Fruit fly (Drosophila melanogaster) whole organism, wandering third instar larva: ENCODE results near the gene cv-c.
A peak's percentile ranks its signal among the peaks of the same experiment; 100 is the strongest.

Source experiments
- CrebA ChIP-seq: fragments of 200-800 bp; sonication (Bioruptor generic); optimal IDR thresholded peaks from 2 replicates; lab custom pipeline; 2016; ENCODE audit warnings: missing biosample characterization, mild to moderate bottlenecking, missing genetic modification characterization, borderline replicate concordance
- Dfd ChIP-seq: fragments of >200 bp; optimal IDR thresholded peaks from 2 replicates; lab custom pipeline; 2017; ENCODE audit warnings: missing biosample characterization, missing genetic modification characterization
- GATAd ChIP-seq: sonication (Bioruptor generic); optimal IDR thresholded peaks from 2 replicates; lab custom pipeline; 2016; ENCODE audit warnings: missing biosample characterization, missing genetic modification characterization
- HLH106 ChIP-seq: fragments of 200-800 bp; optimal IDR thresholded peaks from 3 replicates; lab custom pipeline; 2019; ENCODE audit warnings: missing biosample characterization, mild to moderate bottlenecking, missing genetic modification characterization, moderate library complexity
- Hr78 ChIP-seq: fragments of >200 bp; optimal IDR thresholded peaks from 2 replicates; lab custom pipeline; 2017; ENCODE audit warnings: missing biosample characterization, missing genetic modification characterization
- Hr83 ChIP-seq: fragments of 200-300 bp; sonication (Bioruptor generic); optimal IDR thresholded peaks from 2 replicates; lab custom pipeline; 2016; ENCODE audit warnings: missing biosample characterization, mild to moderate bottlenecking, missing genetic modification characterization, moderate library complexity; ENCODE audit not compliant: poor library complexity, severe bottlenecking
- Myc ChIP-seq: fragments of >200 bp; optimal IDR thresholded peaks from 2 replicates; lab custom pipeline; 2017
- br ChIP-seq: fragments of 200-800 bp; sonication (Bioruptor generic); optimal IDR thresholded peaks from 2 replicates; lab custom pipeline; 2016; ENCODE audit warnings: missing biosample characterization, missing genetic modification characterization
- dl ChIP-seq, 2 experiments: fragments of 175-275, 200-275 bp in 1 of 2; fragments of 200-275 bp in 1 of 2; sonication (Bioruptor generic); optimal IDR thresholded peaks; lab custom pipeline; 2018; ENCODE audit warnings: mild to moderate bottlenecking in 2 of 2, missing biosample characterization in 2 of 2, missing genetic modification characterization in 2 of 2, moderate library complexity in 2 of 2; ENCODE audit not compliant: partially characterized antibody in 2 of 2, insufficient read depth in 1 of 2
- dsf ChIP-seq: sonication (Bioruptor generic); optimal IDR thresholded peaks from 2 replicates; lab custom pipeline; 2016; ENCODE audit warnings: missing biosample characterization, missing genetic modification characterization, borderline replicate concordance
- ey ChIP-seq: fragments of 200-800 bp; sonication (Bioruptor generic); optimal IDR thresholded peaks from 2 replicates; lab custom pipeline; 2016; ENCODE audit warnings: missing biosample characterization, missing genetic modification characterization
- foxo ChIP-seq, 2 experiments: fragments of 200-800 bp; sonication (Bioruptor generic); optimal IDR thresholded peaks; 2 replicates in 1 of 2; 3 replicates in 1 of 2; lab custom pipeline; 2016 to 2017; ENCODE audit warnings: missing biosample characterization in 2 of 2, missing genetic modification characterization in 2 of 2
- h ChIP-seq: fragments of 200-800 bp; sonication (Bioruptor generic); optimal IDR thresholded peaks from 3 replicates; lab custom pipeline; 2016; ENCODE audit warnings: missing biosample characterization, mild to moderate bottlenecking, missing genetic modification characterization
- psq ChIP-seq: fragments of 200-800 bp; sonication (Bioruptor generic); optimal IDR thresholded peaks from 3 replicates; lab custom pipeline; 2017; ENCODE audit warnings: missing biosample characterization, mild to moderate bottlenecking, missing genetic modification characterization, moderate library complexity

- TF ChIP-seq psq = no peak
- TF ChIP-seq HLH106 (tag; lab: Kevin White, UChicago) = no peak
- TF ChIP-seq Myc (lab: Kevin White, UChicago) = no peak
- peak; percentile 8 for TF ChIP-seq h (GFP tag; lab: Kevin White, UChicago)
- peak in 1 of 2 experiments; percentile 3 for TF ChIP-seq foxo (GFP tag; optimal IDR thresholded peaks at IDR 0.05; lab: Kevin White, UChicago)
- TF ChIP-seq GATAd (GFP tag; lab: Kevin White, UChicago) = no peak
- no peak for TF ChIP-seq Hr78 (GFP tag; lab: Kevin White, UChicago)
- no peak for TF ChIP-seq ey (GFP tag; lab: Kevin White, UChicago)
- TF ChIP-seq dsf (GFP tag; lab: Kevin White, UChicago) = no peak
- TF ChIP-seq CrebA (GFP tag; lab: Kevin White, UChicago) = no peak
- TF ChIP-seq dl (GFP tag; optimal IDR thresholded peaks at IDR 0.05; lab: Kevin White, UChicago; ENCODE audit: insufficient read depth in 1 of 2, partially characterized antibody in 2 of 2) = no peak
- TF ChIP-seq br (GFP tag; lab: Kevin White, UChicago) = no peak
- no peak for TF ChIP-seq Dfd (GFP tag; lab: Kevin White, UChicago)
- no peak for TF ChIP-seq Hr83
Measured at dm6 chr3R:14484533-14485267, 3.2 kb upstream of the cv-c start.
